Fruit fly (Drosophila melanogaster) whole organism, larva: ENCODE measurements around the gene CG32772.
A peak's percentile ranks its signal among the peaks of the same experiment; 100 is the strongest.

ENCODE experiments used
- noc ChIP-seq: fragments of 200-800 bp; sonication (Bioruptor generic); optimal IDR thresholded peaks from 3 replicates; lab custom pipeline; 2019; ENCODE audit warnings: missing biosample characterization, mild to moderate bottlenecking, missing genetic modification characterization, moderate library complexity

CG32772 gene

DNA sequence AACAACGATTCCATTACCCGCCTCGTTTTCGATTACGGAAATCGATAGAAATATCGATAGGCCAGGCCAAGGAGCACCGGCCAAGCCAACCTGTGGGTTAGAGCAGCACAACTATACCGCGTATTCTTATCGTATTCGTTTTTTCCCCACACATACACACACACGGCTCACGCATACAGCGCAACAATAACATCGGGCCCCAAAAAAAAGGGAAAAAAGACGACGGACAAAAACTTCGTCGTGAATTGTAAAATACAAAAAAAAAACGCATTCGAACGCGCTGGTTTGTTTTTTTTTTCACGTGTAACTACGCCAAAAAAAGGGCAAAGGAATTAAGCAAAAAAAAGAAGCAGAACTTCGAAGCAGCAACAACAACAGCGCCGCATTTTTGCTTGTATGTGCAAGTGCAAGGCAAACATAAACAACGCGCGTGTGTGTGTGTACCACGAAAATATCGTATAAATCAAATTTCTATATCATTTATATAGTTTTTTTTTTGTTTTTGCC is at the start of gene CG32772:
Gene CG32772, plus strand, starts transcription at position 177 of the 507 bp plus-strand sequence.
- peak; percentile 38 for TF ChIP-seq noc (tag; lab: Kevin White, UChicago)

DNA sequence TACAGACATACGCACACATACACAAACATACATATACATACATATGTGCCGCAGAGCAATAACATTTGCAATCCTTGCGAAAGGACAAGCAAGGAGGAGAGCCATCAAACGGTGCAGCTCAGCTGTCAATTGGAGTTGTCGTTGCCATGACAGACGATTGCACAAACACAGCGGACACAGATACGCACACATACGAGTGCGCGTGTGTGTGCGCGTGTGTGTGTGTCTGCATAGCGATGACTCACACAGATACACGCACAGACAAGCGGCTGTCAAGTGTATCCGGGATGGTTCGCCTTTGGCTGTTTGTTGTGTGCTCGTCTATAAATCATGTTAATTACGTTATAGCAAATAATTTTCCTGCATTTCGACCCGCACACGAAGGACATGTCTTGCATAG is 48.6 kb upstream of the CG32772 start:
- TF ChIP-seq noc (tag; lab: Kevin White, UChicago) = no peak

DNA sequence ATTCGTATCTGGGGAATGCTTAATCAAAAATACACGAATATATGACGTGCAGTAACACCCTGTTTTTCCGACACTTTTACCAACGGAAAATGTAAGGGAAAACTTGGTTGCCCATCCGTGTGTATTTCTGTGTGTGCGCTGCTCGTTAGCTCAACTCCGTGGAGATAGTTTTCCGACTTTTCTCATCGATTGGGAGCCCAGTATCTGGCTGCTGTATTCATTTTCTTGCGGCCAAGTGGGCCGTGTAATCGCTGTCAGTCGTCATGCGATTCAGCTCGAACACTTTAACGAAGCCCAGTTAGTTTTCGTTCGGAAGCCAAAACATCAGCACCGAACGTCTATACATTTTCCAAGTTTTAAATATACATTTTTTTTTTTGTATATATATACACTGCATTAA is 33.5 kb upstream of the CG32772 start, which contains the start of gene boil:
Gene boil, plus strand, starts transcription at position 301 of the 400 bp plus-strand sequence.
- no peak for TF ChIP-seq noc (tag; lab: Kevin White, UChicago)

DNA sequence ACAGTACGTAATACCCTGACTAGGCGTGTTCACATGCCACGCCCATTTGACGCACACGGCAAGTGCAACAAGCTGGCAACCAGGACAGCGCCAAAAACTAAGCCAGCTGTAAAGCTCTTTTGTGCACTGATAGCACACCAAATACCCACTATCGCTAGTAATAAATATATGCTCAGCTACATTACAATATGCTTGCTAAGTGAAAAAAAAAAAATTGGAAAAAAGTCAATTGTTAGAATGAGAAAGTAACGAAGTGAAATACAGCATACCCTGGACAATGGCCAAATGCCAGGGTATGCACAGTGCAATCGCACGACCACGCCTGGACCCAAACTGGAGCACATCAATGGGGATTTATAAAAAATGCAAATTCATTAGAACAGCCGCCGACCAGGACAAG is 23.0 kb upstream of the CG32772 start:
- TF ChIP-seq noc (tag; lab: Kevin White, UChicago) = no peak

DNA sequence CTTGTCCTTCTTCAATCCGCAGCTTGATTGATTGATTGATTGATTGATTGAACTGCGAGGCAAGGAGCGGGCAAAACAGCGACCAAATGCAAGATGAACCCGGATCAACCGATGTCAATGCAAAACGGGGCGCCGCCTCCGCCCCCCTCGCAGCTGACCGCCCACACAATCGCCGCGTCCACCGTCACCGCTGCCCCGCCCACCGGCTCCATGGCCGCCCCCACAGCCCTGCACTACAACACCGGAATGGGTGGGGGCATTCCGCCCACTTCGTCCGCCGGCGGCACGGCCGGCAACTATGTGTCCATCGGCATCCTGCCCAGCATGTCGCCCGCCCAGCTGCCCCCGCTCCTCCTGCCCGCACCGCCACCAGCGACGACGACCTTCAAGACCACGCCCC is 14.3 kb upstream of the CG32772 start:
- TF ChIP-seq noc (tag; lab: Kevin White, UChicago) = no peak

DNA sequence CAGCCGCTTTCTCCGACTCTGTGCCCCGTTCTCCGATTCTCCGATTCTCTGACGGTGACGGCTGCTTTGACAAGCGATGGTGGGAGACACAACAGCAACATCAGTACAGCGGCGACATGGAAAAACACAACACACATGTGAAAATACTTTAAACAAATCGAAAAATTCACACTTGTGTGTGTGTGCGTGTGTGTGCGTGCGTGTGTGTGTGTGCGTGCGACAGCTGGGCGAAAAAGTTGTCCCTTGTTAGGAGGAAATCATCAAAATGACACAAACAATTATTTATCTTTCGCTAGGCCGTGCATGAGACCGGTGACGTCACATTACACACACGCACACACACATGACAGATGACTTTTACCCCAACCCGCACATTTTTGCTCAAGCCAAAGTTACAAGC is 12.0 kb upstream of the CG32772 start:
- TF ChIP-seq noc (tag; lab: Kevin White, UChicago) = no peak

DNA sequence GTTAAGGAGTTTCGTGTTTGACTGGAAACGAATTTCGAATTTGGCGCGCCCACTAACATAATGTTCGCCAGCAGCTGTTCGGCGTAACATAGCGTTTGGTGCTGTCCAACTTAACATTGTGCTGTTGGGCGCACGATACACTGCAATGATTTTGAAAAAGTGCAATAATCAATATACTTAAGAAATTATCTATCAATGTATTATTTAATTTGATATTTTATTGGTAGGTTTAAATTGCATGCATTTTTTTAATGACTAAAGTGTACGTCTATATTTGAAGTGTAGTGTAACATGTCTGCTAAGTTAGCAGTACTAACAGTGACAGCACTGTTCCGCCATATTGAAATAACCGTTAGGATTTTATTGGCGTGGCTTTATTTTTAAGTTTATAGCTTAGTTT is 2.3 kb upstream of the CG32772 start, which contains the start of gene CG6927:
Gene CG6927, plus strand, starts transcription at position 328 of the 400 bp plus-strand sequence.
- TF ChIP-seq noc (tag; lab: Kevin White, UChicago) = no peak

DNA sequence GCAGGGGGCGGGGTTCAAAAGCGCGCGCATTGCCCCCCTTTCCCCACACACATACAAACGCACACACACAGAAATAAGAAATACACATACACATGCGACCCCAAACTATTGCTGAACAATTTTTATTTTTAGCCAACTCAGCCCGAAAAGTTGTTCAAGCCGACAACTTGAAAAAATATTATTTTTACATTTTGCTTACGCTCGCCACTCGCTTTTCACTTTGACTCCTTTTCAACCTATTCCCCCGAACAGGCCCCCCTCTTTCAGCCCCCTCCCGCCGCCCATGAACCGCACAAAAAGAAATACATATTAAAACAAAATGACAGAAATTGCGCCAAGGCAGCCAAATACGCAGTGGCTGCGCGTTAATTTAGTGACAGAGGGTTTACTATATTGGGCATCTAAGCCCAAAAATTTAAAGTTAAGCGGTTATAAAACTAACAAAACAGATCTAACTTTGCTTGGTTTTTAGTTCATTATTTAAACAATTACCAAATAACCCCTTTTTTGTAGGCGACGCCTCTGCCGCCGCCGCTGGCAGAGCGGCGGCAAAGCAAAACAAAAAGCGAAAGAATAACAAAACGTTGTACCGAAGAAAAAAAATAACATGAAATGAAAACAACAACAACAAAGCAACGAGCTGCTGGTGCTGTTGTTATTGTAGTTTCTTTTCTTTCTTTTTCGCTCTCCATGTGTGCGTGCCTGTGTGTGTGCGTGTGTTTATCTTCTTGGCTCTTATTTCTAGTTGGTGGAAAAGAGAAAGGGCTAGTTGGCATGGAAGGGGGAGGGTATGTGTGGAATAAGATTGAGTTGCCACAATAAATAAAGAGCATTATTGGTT is 1.3 kb downstream of the CG32772 start:
- peak; percentile 100 for TF ChIP-seq noc (tag; lab: Kevin White, UChicago)

DNA sequence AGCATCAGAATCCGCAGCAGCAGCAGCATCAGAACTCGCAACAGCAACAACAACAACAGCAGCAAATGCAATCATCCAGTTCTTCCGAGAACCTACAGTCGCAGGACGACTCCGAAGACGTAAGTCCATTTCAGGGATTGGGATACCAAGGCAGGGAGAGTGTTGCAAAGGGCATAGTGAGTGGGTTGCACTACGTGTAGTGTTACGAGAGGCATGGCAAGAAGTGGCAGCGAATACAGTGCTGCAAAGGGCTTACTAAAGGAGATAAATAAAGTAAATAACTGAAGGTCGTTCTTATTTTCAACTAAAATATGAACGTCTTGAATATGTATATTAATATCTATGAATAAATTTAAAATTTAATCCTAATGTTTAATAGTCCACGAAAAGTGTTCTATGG is 2.2 kb downstream of the CG32772 start:
- TF ChIP-seq noc (tag; lab: Kevin White, UChicago) = no peak

DNA sequence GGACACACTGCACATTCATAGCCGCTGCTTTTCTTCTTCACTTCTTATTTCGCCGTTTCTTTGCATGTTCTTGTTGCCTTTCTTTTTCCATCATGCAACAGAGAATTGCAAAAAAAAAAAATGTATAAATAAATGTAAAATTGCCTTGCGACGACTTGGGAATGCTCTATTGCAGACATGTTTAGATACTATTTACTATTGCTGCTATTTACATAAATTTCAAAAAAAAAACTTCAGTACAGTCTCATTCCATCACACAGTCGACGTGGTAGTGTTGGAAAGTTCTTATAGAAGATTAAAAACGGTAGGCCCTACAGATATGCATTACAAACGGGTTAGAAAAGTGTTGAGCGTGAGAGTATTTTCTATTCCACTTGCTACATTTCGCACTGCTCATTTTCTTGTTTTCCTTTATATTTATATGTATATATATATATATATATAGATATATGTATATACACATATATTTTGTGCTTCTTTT is 2.9 kb downstream of the CG32772 start:
- TF ChIP-seq noc (tag; lab: Kevin White, UChicago) = no peak

DNA sequence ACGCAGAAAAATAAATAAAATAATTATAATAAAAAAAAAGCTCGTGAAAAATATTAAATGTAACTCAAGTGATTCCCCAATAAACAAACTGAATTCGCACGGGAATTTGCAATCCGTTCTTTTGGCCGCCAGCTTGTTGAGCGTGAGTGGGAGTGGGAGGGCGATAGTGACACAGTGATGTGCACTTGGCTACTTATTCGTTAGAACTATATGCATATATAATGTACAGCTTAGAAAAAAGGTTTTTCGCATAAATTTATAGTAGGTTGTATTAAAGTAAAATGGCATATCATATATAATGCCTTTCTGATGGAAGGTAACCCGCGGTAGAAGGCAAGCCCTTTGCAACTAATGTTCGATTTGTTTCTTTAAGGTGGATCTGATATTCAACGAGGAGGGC is 3.5 kb downstream of the CG32772 start:
- no peak for TF ChIP-seq noc (tag; lab: Kevin White, UChicago)

DNA sequence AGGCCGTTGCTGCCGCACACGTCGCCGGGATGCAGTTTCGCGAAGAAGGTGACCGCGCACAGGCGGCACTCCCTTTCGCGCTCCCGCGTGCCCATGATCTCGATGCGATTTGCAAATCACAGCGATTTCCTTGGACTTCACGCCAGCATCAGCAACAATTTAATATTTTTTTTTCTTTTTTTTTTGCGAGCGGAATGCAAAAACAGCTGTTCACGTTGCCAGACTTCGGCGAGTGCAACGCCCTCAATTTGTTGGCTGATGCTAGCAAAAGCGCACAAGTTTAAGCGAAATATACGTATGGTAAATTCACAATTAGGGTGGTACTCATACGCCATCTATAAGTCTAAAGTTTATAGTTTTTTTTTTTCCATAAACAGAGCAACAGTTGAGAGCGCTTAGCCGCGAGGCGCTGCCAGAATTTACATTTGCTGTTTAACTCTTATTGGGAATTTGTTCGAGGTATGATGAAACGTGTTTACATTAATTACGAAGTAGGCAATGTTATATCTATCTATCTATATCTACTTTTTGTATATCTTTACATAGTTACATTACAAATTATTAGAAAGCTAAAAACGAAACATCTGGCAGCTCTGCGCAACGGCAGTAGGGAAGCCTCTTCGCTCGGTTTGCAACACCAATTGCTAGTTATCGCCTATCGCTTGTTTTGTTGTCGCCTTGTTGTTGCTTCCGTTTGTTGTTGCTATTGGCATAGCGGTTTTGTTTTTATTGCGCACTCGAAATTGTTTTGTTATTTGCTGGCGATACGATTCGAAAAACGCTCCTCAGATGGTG is 9.5 kb downstream of the CG32772 start, which contains the start of the genes CG4041 and Hgsnat:
Gene CG4041, minus strand, starts transcription at position 220 of the 795 bp plus-strand sequence.
Gene Hgsnat, plus strand, starts transcription at position 503 of the 795 bp plus-strand sequence.
- TF ChIP-seq noc (tag; lab: Kevin White, UChicago) = peak; percentile 5

DNA sequence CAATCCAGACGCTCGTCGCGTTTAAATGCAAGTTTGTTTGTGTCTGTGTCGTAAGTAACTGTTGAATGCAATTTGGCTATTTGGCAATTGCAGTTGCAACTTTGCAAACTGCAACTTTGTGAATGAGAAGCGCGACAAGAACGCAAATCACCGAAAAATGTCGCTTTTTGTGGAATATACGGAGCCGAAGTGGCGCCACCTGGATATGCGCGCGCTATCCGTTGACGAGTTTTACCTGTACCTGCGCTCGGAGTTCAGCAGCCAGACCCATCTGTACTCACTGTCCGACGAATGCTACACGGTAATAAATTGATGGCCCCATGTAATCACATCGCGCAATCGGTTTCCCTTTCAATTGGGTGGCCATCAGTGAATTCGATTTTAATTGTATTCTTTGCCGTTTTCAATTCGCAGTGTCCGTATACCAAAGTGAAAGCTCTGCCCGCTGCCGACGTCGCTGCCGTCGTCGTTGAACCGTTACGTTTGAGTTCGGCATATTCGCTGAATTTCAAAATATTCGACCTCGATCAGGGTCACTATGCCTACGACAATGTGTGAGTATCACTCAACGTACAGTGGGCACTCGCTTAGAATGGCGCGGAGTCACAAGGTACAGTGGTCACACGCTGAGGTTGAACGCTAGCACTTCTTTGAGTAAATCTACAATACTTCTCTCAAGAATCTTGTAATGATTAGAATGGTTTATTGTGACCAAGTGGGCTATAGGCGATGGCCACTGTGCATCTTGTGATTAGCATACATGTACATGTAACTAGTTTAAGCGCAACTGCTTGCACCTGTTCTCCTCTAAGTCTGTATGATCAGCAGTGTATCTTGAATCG is 10.4 kb downstream of the CG32772 start:
- TF ChIP-seq noc (tag; lab: Kevin White, UChicago) = peak; percentile 54

DNA sequence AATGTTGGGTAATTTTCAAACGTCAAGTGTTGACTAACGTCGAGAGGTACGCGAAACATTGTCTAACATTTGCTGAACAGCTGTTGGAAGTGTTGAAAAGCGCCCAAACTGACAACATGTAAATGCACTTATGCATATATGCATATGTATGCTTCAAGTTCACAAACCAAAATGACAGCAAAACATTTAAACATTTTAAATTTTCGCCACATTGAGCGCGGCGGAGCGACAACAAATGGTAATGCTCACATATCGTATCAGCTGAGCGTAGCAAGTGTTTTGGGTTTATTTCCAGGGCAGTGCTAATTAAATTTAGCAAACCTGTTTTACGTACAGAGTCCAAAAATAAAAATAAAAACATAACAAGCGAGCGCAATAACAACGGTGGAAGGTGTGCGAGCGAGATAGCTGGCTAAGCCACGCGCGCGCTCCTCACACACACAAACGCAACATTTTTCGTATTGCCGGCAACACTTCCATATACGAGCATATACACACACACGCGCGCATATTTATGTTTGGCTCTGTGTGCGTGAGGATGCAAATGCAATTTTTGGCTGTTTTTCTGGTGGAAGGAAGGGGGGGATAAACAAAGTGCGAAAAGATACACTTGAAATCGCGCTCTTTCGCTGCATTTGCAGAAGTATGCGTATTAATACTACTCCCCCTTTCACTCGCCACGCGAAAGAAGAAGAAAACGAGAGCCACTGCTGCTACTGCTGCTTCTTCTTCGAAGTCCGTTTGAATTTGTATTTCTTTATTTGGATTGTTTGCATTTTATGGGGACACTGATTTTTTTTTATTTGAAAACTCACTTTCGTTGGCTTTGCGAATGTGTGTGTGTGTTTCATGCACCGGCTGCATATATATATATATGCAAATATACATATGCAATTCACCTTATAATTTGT is 21.5 kb downstream of the CG32772 start:
- peak; percentile 41 for TF ChIP-seq noc (tag; lab: Kevin White, UChicago)
